Fruit fly (Drosophila melanogaster) whole organism, embryonic: Measurements from ENCODE around the gene Hel25E.

Source experiments
- Bgb ChIP-seq: fragments of 200-800 bp; sonication (Bioruptor generic); IDR thresholded peaks from 2 replicates; pipeline ENCODE4 v1.3.6; 2022; ENCODE audit warnings: missing biosample characterization, missing genetic modification characterization; ENCODE audit not compliant: partially characterized antibody
- Bteb2 ChIP-seq: fragments of 200-800 bp; sonication (Bioruptor generic); optimal IDR thresholded peaks from 2 replicates; lab custom pipeline; 2016; ENCODE audit warnings: missing biosample characterization, missing genetic modification characterization
- CG11504 ChIP-seq: fragments of 200-800 bp; sonication (Bioruptor generic); optimal IDR thresholded peaks from 3 replicates; lab custom pipeline; 2019; ENCODE audit warnings: missing biosample characterization, mild to moderate bottlenecking, missing genetic modification characterization, moderate library complexity
- CG12071 ChIP-seq: fragments of 200-800 bp; sonication (Bioruptor generic); optimal IDR thresholded peaks from 3 replicates; lab custom pipeline; 2018; ENCODE audit warnings: missing biosample characterization, mild to moderate bottlenecking, missing genetic modification characterization
- CG12236 ChIP-seq: fragments of 200-800 bp; sonication (Bioruptor generic); optimal IDR thresholded peaks from 2 replicates; lab custom pipeline; 2016; ENCODE audit warnings: missing biosample characterization, missing genetic modification characterization
- CG1233 ChIP-seq: fragments of 200-800 bp; sonication (Bioruptor generic); optimal IDR thresholded peaks from 4 replicates; lab custom pipeline; 2018; ENCODE audit warnings: missing biosample characterization, mild to moderate bottlenecking, missing genetic modification characterization
- CG13287 ChIP-seq: fragments of 200-800 bp; sonication (Bioruptor generic); IDR thresholded peaks from 2 replicates; pipeline ENCODE4 v1.3.6; 2022; ENCODE audit warnings: missing biosample characterization, missing genetic modification characterization; ENCODE audit not compliant: partially characterized antibody
- CG14667 ChIP-seq: fragments of 200-800 bp; sonication (Bioruptor generic); IDR thresholded peaks from 2 replicates; pipeline ENCODE4 v1.3.6; 2022; ENCODE audit warnings: missing biosample characterization, missing genetic modification characterization
- CG15514 ChIP-seq: fragments of 200-800 bp; sonication (Bioruptor generic); optimal IDR thresholded peaks from 3 replicates; lab custom pipeline; 2017; ENCODE audit warnings: missing biosample characterization, missing genetic modification characterization, mild to moderate bottlenecking, moderate library complexity, missing genetic modification reagents
- CG1602 ChIP-seq: fragments of 200-800 bp; sonication (Bioruptor generic); optimal IDR thresholded peaks from 3 replicates; lab custom pipeline; 2016; ENCODE audit warnings: missing biosample characterization, missing genetic modification characterization
- CG16863 ChIP-seq: fragments of 200-800 bp; sonication (Bioruptor generic); optimal IDR thresholded peaks from 3 replicates; lab custom pipeline; 2016; ENCODE audit warnings: missing biosample characterization, missing genetic modification characterization
- CG30431 ChIP-seq: fragments of 200-800 bp; sonication (Bioruptor generic); optimal IDR thresholded peaks from 2 replicates; lab custom pipeline; 2017; ENCODE audit warnings: missing biosample characterization, missing genetic modification characterization
- CG32532 ChIP-seq: fragments of 200-800 bp; sonication (Bioruptor generic); IDR thresholded peaks from 2 replicates; pipeline ENCODE4 v1.3.6; 2022; ENCODE audit warnings: missing biosample characterization, missing genetic modification characterization
- CG4282 ChIP-seq: fragments of 200-800 bp; sonication (Bioruptor generic); optimal IDR thresholded peaks from 2 replicates; lab custom pipeline; 2016; ENCODE audit warnings: missing biosample characterization, missing genetic modification characterization
- CG4404 ChIP-seq: fragments of 200-800 bp; sonication (Bioruptor generic); IDR thresholded peaks from 2 replicates; pipeline ENCODE4 v1.3.6; 2022; ENCODE audit warnings: missing biosample characterization, missing genetic modification characterization
- CG4730 ChIP-seq: fragments of 200-800 bp; sonication (Bioruptor generic); IDR thresholded peaks from 2 replicates; pipeline ENCODE4 v1.3.6; 2022; ENCODE audit warnings: missing biosample characterization, missing genetic modification characterization
- CG8281 ChIP-seq: fragments of 200-800 bp; sonication (Bioruptor generic); optimal IDR thresholded peaks from 2 replicates; lab custom pipeline; 2018; ENCODE audit warnings: missing biosample characterization, mild to moderate bottlenecking, missing genetic modification characterization, moderate library complexity
- CG8290 ChIP-seq, 3 experiments: fragments of 200-800 bp; sonication (Bioruptor generic); optimal IDR thresholded peaks; 2 replicates each; lab custom pipeline; 2016 to 2019; ENCODE audit warnings: missing biosample characterization in 3 of 3, missing genetic modification characterization in 3 of 3, mild to moderate bottlenecking in 2 of 3, moderate library complexity in 1 of 3
- CG9932 ChIP-seq: fragments of 200-800 bp; sonication (Bioruptor generic); IDR thresholded peaks from 2 replicates; pipeline ENCODE4 v1.3.6; 2022; ENCODE audit warnings: missing biosample characterization, missing genetic modification characterization
- Dp ChIP-seq: fragments of 200-800 bp; sonication (Bioruptor generic); optimal IDR thresholded peaks from 2 replicates; lab custom pipeline; 2018; ENCODE audit warnings: missing biosample characterization, mild to moderate bottlenecking, missing genetic modification characterization, moderate library complexity
- E2f2 ChIP-seq: fragments of 200-800 bp; sonication (Bioruptor generic); IDR thresholded peaks from 2 replicates; pipeline ENCODE4 v1.3.6; 2022; ENCODE audit warnings: missing biosample characterization, missing genetic modification characterization
- H2.0 ChIP-seq: fragments of 200-800 bp; sonication (Bioruptor generic); IDR thresholded peaks from 2 replicates; pipeline ENCODE4 v1.3.6; 2022; ENCODE audit warnings: missing biosample characterization, missing genetic modification characterization
- HLH4C ChIP-seq: fragments of 200-800 bp; sonication (Bioruptor generic); IDR thresholded peaks from 3 replicates; pipeline ENCODE4 v1.3.6; 2022; ENCODE audit warnings: missing biosample characterization, missing genetic modification characterization; ENCODE audit not compliant: partially characterized antibody
- Hand ChIP-seq: fragments of 200-800 bp; sonication (Bioruptor generic); optimal IDR thresholded peaks from 2 replicates; lab custom pipeline; 2017; ENCODE audit warnings: mild to moderate bottlenecking, missing biosample characterization, missing genetic modification reagents, missing genetic modification characterization
- Hey ChIP-seq: fragments of 200-800 bp; sonication (Bioruptor generic); optimal IDR thresholded peaks from 3 replicates; lab custom pipeline; 2018; ENCODE audit warnings: missing biosample characterization, mild to moderate bottlenecking, missing genetic modification characterization
- Med ChIP-seq: fragments of 200-800 bp; sonication (Bioruptor generic); peaks from one replicate; lab custom pipeline; 2016; ENCODE audit warnings: missing biosample characterization, missing genetic modification characterization, mild to moderate bottlenecking, inconsistent platforms, moderate library complexity
- Mrtf ChIP-seq: fragments of 200-800 bp; sonication (Bioruptor generic); IDR thresholded peaks from 3 replicates; pipeline ENCODE4 v1.3.6; 2022; ENCODE audit warnings: missing biosample characterization, missing genetic modification characterization
- Myb ChIP-seq: fragments of 200-800 bp; sonication (Bioruptor generic); optimal IDR thresholded peaks from 2 replicates; lab custom pipeline; 2016; ENCODE audit warnings: missing biosample characterization, missing genetic modification characterization
- Nf-YA ChIP-seq: fragments of 200-800 bp; sonication (Bioruptor generic); IDR thresholded peaks from 2 replicates; pipeline ENCODE4 v1.3.6; 2022; ENCODE audit warnings: missing biosample characterization, missing genetic modification characterization
- Sox100B ChIP-seq: fragments of 200-800 bp; sonication (Bioruptor generic); optimal IDR thresholded peaks from 3 replicates; lab custom pipeline; 2018; ENCODE audit warnings: missing biosample characterization, mild to moderate bottlenecking, missing genetic modification characterization
- Tbp ChIP-seq: fragments of >200 bp; optimal IDR thresholded peaks from 2 replicates; lab custom pipeline; 2018; ENCODE audit warnings: missing biosample characterization, missing genetic modification characterization
- YL-1 ChIP-seq: fragments of 200-800 bp; sonication (Bioruptor generic); optimal IDR thresholded peaks from 3 replicates; lab custom pipeline; 2017; ENCODE audit warnings: missing biosample characterization, mild to moderate bottlenecking, missing genetic modification characterization
- cwo ChIP-seq: fragments of 200-800 bp; sonication (Bioruptor generic); optimal IDR thresholded peaks from 3 replicates; lab custom pipeline; 2017; ENCODE audit warnings: missing biosample characterization, missing genetic modification characterization, mild to moderate bottlenecking, moderate library complexity, missing genetic modification reagents
- fd102C ChIP-seq: fragments of 200-800 bp; sonication (Bioruptor generic); optimal IDR thresholded peaks from 2 replicates; lab custom pipeline; 2018; ENCODE audit warnings: missing biosample characterization, mild to moderate bottlenecking, missing genetic modification characterization, moderate library complexity
- fd3F ChIP-seq: fragments of 200-800 bp; sonication (Bioruptor generic); optimal IDR thresholded peaks from 2 replicates; lab custom pipeline; 2018; ENCODE audit warnings: missing biosample characterization, mild to moderate bottlenecking, missing genetic modification characterization, moderate library complexity
- gce ChIP-seq: fragments of 200-800 bp; sonication (Bioruptor generic); IDR thresholded peaks from 3 replicates; pipeline ENCODE4 v1.3.6; 2022; ENCODE audit warnings: missing biosample characterization, missing genetic modification characterization
- klu ChIP-seq: fragments of 200-800 bp; sonication (Bioruptor generic); IDR thresholded peaks from 2 replicates; pipeline ENCODE4 v1.3.6; 2022; ENCODE audit warnings: missing biosample characterization, missing genetic modification characterization
- lola ChIP-seq, 3 experiments: fragments of >200 bp in 2 of 3; fragments of 200-800 bp in 1 of 3; sonication (Bioruptor generic) in 1 of 3; optimal IDR thresholded peaks; 2 replicates each; lab custom pipeline; 2017 to 2019; ENCODE audit warnings: missing biosample characterization in 3 of 3, missing genetic modification characterization in 3 of 3, mild to moderate bottlenecking in 1 of 3, moderate library complexity in 1 of 3
- luna ChIP-seq: fragments of 200-800 bp; sonication (Bioruptor generic); optimal IDR thresholded peaks from 2 replicates; lab custom pipeline; 2016; ENCODE audit warnings: missing biosample characterization, missing genetic modification characterization
- nerfin-2 ChIP-seq: fragments of 200-800 bp; sonication (Bioruptor generic); IDR thresholded peaks from 2 replicates; pipeline ENCODE4 v1.3.6; 2022; ENCODE audit warnings: missing biosample characterization, missing genetic modification characterization; ENCODE audit not compliant: partially characterized antibody
- psq ChIP-seq: fragments of 200-800 bp; sonication (Bioruptor generic); optimal IDR thresholded peaks from 2 replicates; lab custom pipeline; 2017; ENCODE audit warnings: missing biosample characterization, missing genetic modification characterization
- schlank ChIP-seq: fragments of 200-800 bp; sonication (Bioruptor generic); optimal IDR thresholded peaks from 2 replicates; lab custom pipeline; 2018; ENCODE audit warnings: missing biosample characterization, mild to moderate bottlenecking, missing genetic modification characterization
- seq ChIP-seq: fragments of 200-800 bp; sonication (Bioruptor generic); IDR thresholded peaks from 2 replicates; pipeline ENCODE4 v1.3.6; 2022; ENCODE audit warnings: missing biosample characterization, missing genetic modification characterization
- slp2 ChIP-seq: fragments of 200-800 bp; sonication (Bioruptor generic); optimal IDR thresholded peaks from 2 replicates; lab custom pipeline; 2016; ENCODE audit warnings: missing biosample characterization, missing genetic modification characterization
- trem ChIP-seq: fragments of 200-800 bp; optimal IDR thresholded peaks from 3 replicates; lab custom pipeline; 2019; ENCODE audit warnings: missing biosample characterization, mild to moderate bottlenecking, missing genetic modification characterization, moderate library complexity
- trh ChIP-seq: fragments of 200-800 bp; sonication (Bioruptor generic); optimal IDR thresholded peaks from 2 replicates; lab custom pipeline; 2016; ENCODE audit warnings: missing biosample characterization, missing genetic modification characterization
- tup ChIP-seq: fragments of 200-800 bp; sonication (Bioruptor generic); optimal IDR thresholded peaks from 2 replicates; lab custom pipeline; 2016; ENCODE audit warnings: missing biosample characterization, mild to moderate bottlenecking, missing genetic modification characterization, moderate library complexity
- unc-4 ChIP-seq: fragments of 200-800 bp; sonication (Bioruptor generic); IDR thresholded peaks from 2 replicates; pipeline ENCODE4 v1.3.6; 2022; ENCODE audit warnings: missing biosample characterization, missing genetic modification characterization; ENCODE audit not compliant: partially characterized antibody
- zen2 ChIP-seq: fragments of 200-800 bp; sonication (Bioruptor generic); IDR thresholded peaks from 3 replicates; pipeline ENCODE4 v1.3.6; 2022; ENCODE audit warnings: missing biosample characterization, missing genetic modification characterization; ENCODE audit not compliant: partially characterized antibody
- zf30C ChIP-seq: fragments of 200-800 bp; sonication (Bioruptor generic); optimal IDR thresholded peaks from 3 replicates; lab custom pipeline; 2018; ENCODE audit warnings: missing biosample characterization, mild to moderate bottlenecking, missing genetic modification characterization

Hel25E gene

dm6 chr2L:5525723-5526122, 16.4 kb downstream of the Hel25E start, which contains the start of gene Cap-D3 (continued):
- TF ChIP-seq CG1233 (GFP tag; lab: Kevin White, UChicago) (no peak), Med (GFP tag; lab: Kevin White, UChicago) (peak; percentile 54), CG15514 (no peak), Hey (tag; lab: Kevin White, UChicago) (no peak), HLH4C (GFP tag; lab: Robert Waterston, UW) (peak; percentile 85), CG12071 (no peak), CG9932 (no peak), fd102C (GFP tag; lab: Kevin White, UChicago) (no peak), H2.0 (GFP tag; lab: Robert Waterston, UW) (no peak), CG32532 (GFP tag; lab: Robert Waterston, UW) (no peak), Sox100B (no peak), Myb (GFP tag; lab: Kevin White, UChicago) (peak; percentile 78), E2f2 (GFP tag; lab: Robert Waterston, UW) (peak; percentile 84), nerfin-2 (GFP tag; lab: Robert Waterston, UW) (peak; percentile 72), CG8281 (tag; lab: Kevin White, UChicago) (no peak), klu (no peak), CG4282 (no peak), trh (GFP tag; lab: Kevin White, UChicago) (no peak), tup (GFP tag; lab: Kevin White, UChicago) (no peak), slp2 (no peak), Dp (GFP tag; lab: Kevin White, UChicago) (peak; percentile 74), CG4730 (GFP tag; lab: Robert Waterston, UW) (no peak), CG14667 (GFP tag; lab: Robert Waterston, UW) (no peak), YL-1 (GFP tag; lab: Kevin White, UChicago) (no peak), Mrtf (GFP tag; lab: Robert Waterston, UW) (no peak), lola (GFP tag; optimal IDR thresholded peaks at IDR 0.05; lab: Kevin White, UChicago) (no peak), CG11504 (tag; lab: Kevin White, UChicago) (no peak), cwo (GFP tag; lab: Kevin White, UChicago) (no peak), CG30431 (no peak), Tbp (no peak), seq (GFP tag; lab: Robert Waterston, UW) (no peak), CG1602 (GFP tag; lab: Kevin White, UChicago) (no peak)

DNA sequence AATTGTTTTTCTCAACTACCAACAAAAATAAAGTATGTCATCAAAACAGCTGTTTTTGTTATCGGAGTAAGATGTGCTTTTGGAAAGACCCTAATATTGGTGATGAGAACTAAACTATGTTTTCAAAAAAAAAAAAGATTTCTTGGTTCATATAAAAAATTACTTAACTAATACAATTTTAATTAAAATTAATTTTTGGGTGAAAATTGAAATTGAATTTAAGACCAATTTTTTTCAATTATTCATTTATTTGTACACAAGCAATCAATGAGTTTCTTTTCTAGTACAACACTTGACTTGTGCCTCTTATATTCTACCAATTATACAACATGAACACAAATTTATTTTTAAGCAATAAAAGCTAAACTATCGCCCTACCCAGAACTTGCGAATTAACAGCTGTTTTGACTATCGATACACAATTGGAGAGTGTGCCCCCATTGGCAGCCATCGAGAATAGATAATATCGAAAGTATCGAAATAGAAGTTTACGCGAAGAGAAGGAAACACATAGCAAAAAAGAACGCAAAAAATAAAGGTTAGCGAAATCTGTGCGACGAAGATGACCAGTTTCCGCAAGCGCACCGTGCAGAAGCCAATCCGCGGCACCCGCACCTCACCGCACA, 18.2 kb downstream of the Hel25E start, which contains the start of the genes Vps52 and Elp4:
Gene Vps52 (minus strand): TSS at position 51 of the 626 bp plus-strand sequence.
Gene Elp4 (plus strand): TSS at position 292 of the 626 bp plus-strand sequence.
- TF ChIP-seq psq (GFP tag; lab: Kevin White, UChicago) (peak; percentile 68), CG16863 (GFP tag; lab: Kevin White, UChicago) (peak; percentile 43), Nf-YA (GFP tag; lab: Robert Waterston, UW) (no peak), zf30C (GFP tag; lab: Kevin White, UChicago) (no peak), Bteb2 (peak; percentile 68), CG8290 (GFP tag; optimal IDR thresholded peaks at IDR 0.05; lab: Kevin White, UChicago) (peak; percentile 74), CG8290 (tag; optimal IDR thresholded peaks at IDR 0.05; lab: Kevin White, UChicago) (peak in 1 of 2 experiments; percentile 81), Hand (GFP tag; lab: Kevin White, UChicago) (peak; percentile 29), CG13287 (GFP tag; lab: Robert Waterston, UW) (peak; percentile 72), CG11504 (tag; lab: Kevin White, UChicago) (no peak), unc-4 (GFP tag; lab: Robert Waterston, UW) (peak; percentile 63), Bgb (GFP tag; lab: Robert Waterston, UW) (peak; percentile 71), luna (GFP tag; lab: Kevin White, UChicago) (no peak), CG12236 (GFP tag; lab: Kevin White, UChicago) (no peak), fd3F (GFP tag; lab: Kevin White, UChicago) (peak; percentile 78), trem (tag; lab: Kevin White, UChicago) (peak; percentile 61), gce (GFP tag; lab: Robert Waterston, UW) (no peak), zen2 (peak; percentile 64; the same call in 2 of the 3 replicates), CG4404 (GFP tag; lab: Robert Waterston, UW) (peak; percentile 50; the same call in 1 of the 2 replicates), schlank (tag; lab: Kevin White, UChicago) (no peak)
